Fruit fly (Drosophila melanogaster) whole organism, wandering third instar larva: ENCODE results near the gene CG13877.

Source experiments
- Abd-B ChIP-seq: fragments of >200 bp; optimal IDR thresholded peaks from 2 replicates; lab custom pipeline; 2017; ENCODE audit warnings: missing biosample characterization, missing genetic modification characterization
- CG32264 ChIP-seq: fragments of 200-800 bp; sonication (Bioruptor generic); optimal IDR thresholded peaks from 2 replicates; lab custom pipeline; 2016; ENCODE audit warnings: missing biosample characterization, missing genetic modification characterization
- CrebA ChIP-seq: fragments of 200-800 bp; sonication (Bioruptor generic); optimal IDR thresholded peaks from 2 replicates; lab custom pipeline; 2016; ENCODE audit warnings: missing biosample characterization, mild to moderate bottlenecking, missing genetic modification characterization, borderline replicate concordance
- Dfd ChIP-seq: fragments of >200 bp; optimal IDR thresholded peaks from 2 replicates; lab custom pipeline; 2017; ENCODE audit warnings: missing biosample characterization, missing genetic modification characterization
- Dif ChIP-seq: fragments of 200-275, 200-300 bp; sonication (Bioruptor generic); optimal IDR thresholded peaks from 2 replicates; lab custom pipeline; 2018; ENCODE audit warnings: missing biosample characterization, missing genetic modification characterization; ENCODE audit not compliant: partially characterized antibody
- GATAd ChIP-seq: sonication (Bioruptor generic); optimal IDR thresholded peaks from 2 replicates; lab custom pipeline; 2016; ENCODE audit warnings: missing biosample characterization, missing genetic modification characterization
- Hnf4 ChIP-seq: fragments of 200-800 bp; sonication (Bioruptor generic); optimal IDR thresholded peaks from 2 replicates; lab custom pipeline; 2016; ENCODE audit warnings: missing biosample characterization, mild to moderate bottlenecking, missing genetic modification characterization
- Hr78 ChIP-seq: fragments of >200 bp; optimal IDR thresholded peaks from 2 replicates; lab custom pipeline; 2017; ENCODE audit warnings: missing biosample characterization, missing genetic modification characterization
- Hr83 ChIP-seq: fragments of 200-300 bp; sonication (Bioruptor generic); optimal IDR thresholded peaks from 2 replicates; lab custom pipeline; 2016; ENCODE audit warnings: missing biosample characterization, mild to moderate bottlenecking, missing genetic modification characterization, moderate library complexity; ENCODE audit not compliant: poor library complexity, severe bottlenecking
- Mio ChIP-seq: sonication (Bioruptor generic); optimal IDR thresholded peaks from 2 replicates; lab custom pipeline; 2016; ENCODE audit warnings: missing biosample characterization, missing genetic modification characterization
- N ChIP-seq: fragments of >200 bp; optimal IDR thresholded peaks from 2 replicates; lab custom pipeline; 2018; ENCODE audit warnings: missing biosample characterization, missing external identifiers, missing genetic modification characterization
- OdsH ChIP-seq: fragments of 200-800 bp; sonication (Bioruptor generic); optimal IDR thresholded peaks from 2 replicates; lab custom pipeline; 2016; ENCODE audit warnings: missing biosample characterization, mild to moderate bottlenecking, missing genetic modification characterization
- Rel ChIP-seq, 2 experiments: fragments of 200-800 bp; sonication (Bioruptor generic) in 1 of 2; optimal IDR thresholded peaks; 2 replicates in 1 of 2; 3 replicates in 1 of 2; lab custom pipeline; 2016 to 2019; ENCODE audit warnings: mild to moderate bottlenecking in 2 of 2, missing biosample characterization in 2 of 2, missing genetic modification characterization in 2 of 2, moderate library complexity in 1 of 2
- Sp1 ChIP-seq: fragments of 200-800 bp; sonication (Bioruptor generic); optimal IDR thresholded peaks from 3 replicates; lab custom pipeline; 2019; ENCODE audit warnings: missing biosample characterization, mild to moderate bottlenecking, missing genetic modification characterization, moderate library complexity
- Vsx2 ChIP-seq: fragments of 200-300, 225-300 bp; sonication (Bioruptor generic); optimal IDR thresholded peaks from 2 replicates; lab custom pipeline; 2018; ENCODE audit warnings: missing biosample characterization, missing genetic modification characterization; ENCODE audit not compliant: partially characterized antibody
- brk ChIP-seq: fragments of 200-800 bp; sonication (Bioruptor generic); optimal IDR thresholded peaks from 2 replicates; lab custom pipeline; 2016; ENCODE audit warnings: missing biosample characterization, mild to moderate bottlenecking, missing genetic modification characterization
- dl ChIP-seq, 2 experiments: fragments of 175-275, 200-275 bp in 1 of 2; fragments of 200-275 bp in 1 of 2; sonication (Bioruptor generic); optimal IDR thresholded peaks; lab custom pipeline; 2018; ENCODE audit warnings: mild to moderate bottlenecking in 2 of 2, missing biosample characterization in 2 of 2, missing genetic modification characterization in 2 of 2, moderate library complexity in 2 of 2; ENCODE audit not compliant: partially characterized antibody in 2 of 2, insufficient read depth in 1 of 2
- dmrt93B ChIP-seq: fragments of 200-800 bp; sonication (Bioruptor generic); optimal IDR thresholded peaks from 2 replicates; lab custom pipeline; 2018; ENCODE audit warnings: missing biosample characterization, mild to moderate bottlenecking, missing genetic modification characterization
- dsf ChIP-seq: sonication (Bioruptor generic); optimal IDR thresholded peaks from 2 replicates; lab custom pipeline; 2016; ENCODE audit warnings: missing biosample characterization, missing genetic modification characterization, borderline replicate concordance
- foxo ChIP-seq, 2 experiments: fragments of 200-800 bp; sonication (Bioruptor generic); optimal IDR thresholded peaks; 2 replicates in 1 of 2; 3 replicates in 1 of 2; lab custom pipeline; 2016 to 2017; ENCODE audit warnings: missing biosample characterization in 2 of 2, missing genetic modification characterization in 2 of 2
- h ChIP-seq: fragments of 200-800 bp; sonication (Bioruptor generic); optimal IDR thresholded peaks from 3 replicates; lab custom pipeline; 2016; ENCODE audit warnings: missing biosample characterization, mild to moderate bottlenecking, missing genetic modification characterization
- jim ChIP-seq: fragments of 175-275, 200-325 bp; sonication (Bioruptor generic); optimal IDR thresholded peaks from 2 replicates; lab custom pipeline; 2016; ENCODE audit warnings: missing biosample characterization, mild to moderate bottlenecking, missing genetic modification characterization
- lola ChIP-seq: fragments of >200 bp; optimal IDR thresholded peaks from 2 replicates; lab custom pipeline; 2017; ENCODE audit warnings: missing biosample characterization, missing genetic modification characterization
- pan ChIP-seq: fragments of >200 bp; optimal IDR thresholded peaks from 2 replicates; lab custom pipeline; 2017
- rgr ChIP-seq: fragments of 200-800 bp; sonication (Bioruptor generic); optimal IDR thresholded peaks from 3 replicates; lab custom pipeline; 2016; ENCODE audit warnings: missing biosample characterization, mild to moderate bottlenecking, missing genetic modification characterization
- sage ChIP-seq: fragments of 200-800 bp; sonication (Bioruptor generic); optimal IDR thresholded peaks from 2 replicates; lab custom pipeline; 2016; ENCODE audit warnings: missing biosample characterization, mild to moderate bottlenecking, missing genetic modification characterization
- tai ChIP-seq: sonication (Bioruptor generic); optimal IDR thresholded peaks from 2 replicates; lab custom pipeline; 2016; ENCODE audit warnings: missing biosample characterization, missing genetic modification characterization
- usp ChIP-seq: fragments of >200 bp; optimal IDR thresholded peaks from 2 replicates; lab custom pipeline; 2017; ENCODE audit warnings: missing biosample characterization, missing genetic modification characterization
- woc ChIP-seq: sonication (Bioruptor generic); optimal IDR thresholded peaks from 2 replicates; lab custom pipeline; 2016; ENCODE audit warnings: missing biosample characterization, mild to moderate bottlenecking, missing genetic modification characterization

The CG13877 gene

dm6 chr3L:224004-224951 is 6.4 kb downstream of the CG13877 start:
- TF ChIP-seq Hr83 (GFP tag; lab: Kevin White, UChicago) (peak; percentile 52), Rel (GFP tag; optimal IDR thresholded peaks at IDR 0.05; lab: Kevin White, UChicago) (no peak), Rel (tag; optimal IDR thresholded peaks at IDR 0.05; lab: Kevin White, UChicago) (peak; percentile 29), lola (GFP tag; lab: Kevin White, UChicago) (no peak), sage (GFP tag; lab: Kevin White, UChicago) (no peak), rgr (GFP tag; lab: Kevin White, UChicago) (no peak), Hnf4 (peak; percentile 72), Dfd (GFP tag; lab: Kevin White, UChicago) (no peak), tai (GFP tag; lab: Kevin White, UChicago) (peak; percentile 56), Sp1 (peak; percentile 28), Dif (GFP tag; lab: Kevin White, UChicago) (peak; percentile 76), OdsH (GFP tag; lab: Kevin White, UChicago) (peak; percentile 14), dl (GFP tag; optimal IDR thresholded peaks at IDR 0.05; lab: Kevin White, UChicago; ENCODE audit: insufficient read depth in 1 of 2, partially characterized antibody in 2 of 2) (peak in 1 of 2 experiments; percentile 32), Mio (GFP tag; lab: Kevin White, UChicago) (peak; percentile 19), jim (GFP tag; lab: Kevin White, UChicago) (peak; percentile 72)

DNA sequence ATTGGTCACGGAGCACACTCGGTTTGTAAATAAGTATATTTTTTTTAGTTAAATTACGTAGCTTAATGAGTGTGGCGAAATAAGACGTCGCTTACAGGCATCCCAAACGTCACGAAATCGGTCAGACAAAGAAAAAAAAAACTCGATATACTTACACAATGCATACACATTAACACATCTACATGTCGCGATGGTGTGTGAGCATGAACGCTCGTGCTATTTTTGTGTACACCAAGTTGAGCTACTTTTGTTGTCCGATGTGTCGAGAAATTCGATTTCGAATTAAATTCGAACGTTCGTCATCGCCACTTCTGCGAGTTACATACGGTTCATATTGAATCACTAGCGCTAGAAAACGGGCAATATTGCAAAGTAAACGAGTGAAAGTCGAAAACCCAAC is 7.3 kb downstream of the CG13877 start:
- TF ChIP-seq sage (GFP tag; lab: Kevin White, UChicago): peak; percentile 39
- TF ChIP-seq CG32264 (GFP tag; lab: Kevin White, UChicago): peak; percentile 18
- TF ChIP-seq h (GFP tag; lab: Kevin White, UChicago): no peak
- no peak for TF ChIP-seq foxo (GFP tag; optimal IDR thresholded peaks at IDR 0.05; lab: Kevin White, UChicago)
- TF ChIP-seq Hr83 (GFP tag; lab: Kevin White, UChicago): peak; percentile 7
- peak; percentile 14 for TF ChIP-seq woc
- TF ChIP-seq pan (lab: Kevin White, UChicago): no peak
- TF ChIP-seq brk (GFP tag; lab: Kevin White, UChicago): peak; percentile 30
- TF ChIP-seq, all 38 proteins: peak for 5

DNA sequence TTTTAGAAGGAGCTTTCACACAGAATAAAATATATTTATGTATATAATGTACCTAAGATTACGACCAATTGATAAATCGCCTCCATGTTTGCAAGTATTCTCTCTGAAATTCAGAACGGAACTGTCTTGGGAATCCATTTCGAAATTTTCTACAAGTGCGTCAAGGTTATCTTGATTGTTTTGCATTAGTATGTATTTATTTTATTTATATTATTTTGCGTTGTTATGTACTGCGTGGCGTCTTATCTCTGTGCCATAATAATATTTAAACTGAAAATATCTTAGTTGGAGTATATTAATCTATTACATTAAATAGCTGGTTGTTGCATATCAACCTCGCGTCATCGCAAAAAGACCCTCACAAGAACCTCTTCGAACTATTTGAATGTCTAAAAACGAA is 13.6 kb downstream of the CG13877 start, which contains the start of gene CG42846:
Gene CG42846, minus strand, starts transcription at position 101 of the 400 bp plus-strand sequence.
- TF ChIP-seq dl (GFP tag; optimal IDR thresholded peaks at IDR 0.05; lab: Kevin White, UChicago; ENCODE audit: insufficient read depth in 1 of 2, partially characterized antibody in 2 of 2): no peak
- no peak for TF ChIP-seq Hr78 (GFP tag; lab: Kevin White, UChicago)
- TF ChIP-seq Rel (GFP tag; optimal IDR thresholded peaks at IDR 0.05; lab: Kevin White, UChicago): no peak
- peak; percentile 67 for TF ChIP-seq Rel (tag; optimal IDR thresholded peaks at IDR 0.05; lab: Kevin White, UChicago)
- peak; percentile 0 for TF ChIP-seq sage (GFP tag; lab: Kevin White, UChicago)

DNA sequence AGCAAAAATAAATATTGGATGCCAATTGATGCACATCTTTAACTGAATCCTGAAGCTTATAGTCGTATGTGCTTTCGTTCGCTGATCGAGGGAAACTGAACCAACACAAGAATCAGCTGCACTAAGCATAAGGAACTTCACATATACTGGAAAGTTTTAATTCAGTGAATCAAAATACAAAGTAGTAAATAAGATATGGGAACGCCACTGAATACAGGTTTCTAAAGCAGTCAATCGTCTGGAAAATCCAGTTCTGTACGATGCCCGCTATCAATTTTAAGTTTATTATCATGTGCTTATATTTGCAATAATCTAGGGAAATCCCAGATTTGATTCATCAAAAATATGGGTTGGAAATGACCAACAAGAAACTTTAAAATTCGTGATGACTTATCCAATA is 14.4 kb downstream of the CG13877 start, which contains the start of gene CG34454:
Gene CG34454, minus strand, starts transcription at position 84 of the 400 bp plus-strand sequence.
- no peak for TF ChIP-seq Hr78 (GFP tag; lab: Kevin White, UChicago)
- no peak for TF ChIP-seq Abd-B (GFP tag; lab: Kevin White, UChicago)
- no peak for TF ChIP-seq Sp1
- TF ChIP-seq brk (GFP tag; lab: Kevin White, UChicago): no peak
- no peak for TF ChIP-seq sage (GFP tag; lab: Kevin White, UChicago)
- TF ChIP-seq jim (GFP tag; lab: Kevin White, UChicago): no peak
- no peak for TF ChIP-seq dsf (GFP tag; lab: Kevin White, UChicago)
- TF ChIP-seq usp (GFP tag; lab: Kevin White, UChicago): no peak
- no peak for TF ChIP-seq woc
- TF ChIP-seq Vsx2 (GFP tag; lab: Kevin White, UChicago): no peak
- TF ChIP-seq CrebA (GFP tag; lab: Kevin White, UChicago): no peak
- no peak for TF ChIP-seq dmrt93B (GFP tag; lab: Kevin White, UChicago)
- no peak for TF ChIP-seq lola (GFP tag; lab: Kevin White, UChicago)
- TF ChIP-seq dl (GFP tag; optimal IDR thresholded peaks at IDR 0.05; lab: Kevin White, UChicago; ENCODE audit: insufficient read depth in 1 of 2, partially characterized antibody in 2 of 2): no peak
- TF ChIP-seq N (GFP tag; lab: Kevin White, UChicago): no peak
- no peak for TF ChIP-seq GATAd (GFP tag; lab: Kevin White, UChicago)
